Fruit fly (Drosophila melanogaster): Measurements from ENCODE around the gene CG12948.
A peak's percentile ranks its signal among the peaks of the same experiment; 100 is the strongest.

Gene CG12948

dm6 chr3R:9783240-9783917, 35.8 kb upstream of the CG12948 start (continued):
- TF ChIP-seq svp (GFP tag): peak; percentile 78
- TF ChIP-seq net (GFP tag; optimal IDR thresholded peaks at IDR 0.05): no peak
- no peak for TF ChIP-seq Sox14 (GFP tag; optimal IDR thresholded peaks at IDR 0.05)
- TF ChIP-seq fd85E (GFP tag; optimal IDR thresholded peaks at IDR 0.05): no peak
- no peak for TF ChIP-seq pdm3 (GFP tag; optimal IDR thresholded peaks at IDR 0.05)
- TF ChIP-seq dsx (GFP tag; optimal IDR thresholded peaks at IDR 0.05; ENCODE audit: poor library complexity, severe bottlenecking): no peak
- peak; percentile 32 for TF ChIP-seq CG10631 (GFP tag; optimal IDR thresholded peaks at IDR 0.05)
- TF ChIP-seq CG16779 (tag; optimal IDR thresholded peaks at IDR 0.05): no peak
- no peak for TF ChIP-seq CG11294 (GFP tag; IDR thresholded peaks at IDR 0.05)
- no peak for TF ChIP-seq lz (GFP tag; optimal IDR thresholded peaks at IDR 0.05)
- TF ChIP-seq vri (GFP tag; optimal IDR thresholded peaks at IDR 0.05): peak; percentile 23

- TF ChIP-seq CG6276 (GFP tag; optimal IDR thresholded peaks at IDR 0.05) (peak; percentile 12), CG9139 (GFP tag; optimal IDR thresholded peaks at IDR 0.05) (no peak), svp (GFP tag) (no peak), CG7368 (GFP tag; optimal IDR thresholded peaks at IDR 0.05) (no peak), CG15336 (GFP tag; IDR thresholded peaks at IDR 0.05) (peak; percentile 27; the same call in 1 of the 2 replicates), CG1621 (tag; optimal IDR thresholded peaks at IDR 0.05) (peak; percentile 1), Eip78C (GFP tag) (peak; percentile 65), eg (GFP tag; IDR thresholded peaks at IDR 0.05) (0 out of 3 replicates have a peak, but pooled peaks have one; percentile 22)
Measured at dm6 chr3R:9779764-9780163, 32.2 kb upstream of the CG12948 start, which contains the start of gene CG12947. CG12947 (plus strand) TSS chr3R:9780064.

dm6 chr3R:9777941-9778360, 30.4 kb upstream of the CG12948 start, which contains the start of gene RpS29:
RpS29 (plus strand) TSS chr3R:9778042.
- no peak for TF ChIP-seq Ets21C (GFP tag; optimal IDR thresholded peaks at IDR 0.05)
- TF ChIP-seq fd85E (GFP tag; optimal IDR thresholded peaks at IDR 0.05): no peak
- no peak for TF ChIP-seq CG6276 (GFP tag; optimal IDR thresholded peaks at IDR 0.05)
- peak; percentile 72 for TF ChIP-seq CG1621 (tag; optimal IDR thresholded peaks at IDR 0.05)
- peak; percentile 57 for TF ChIP-seq Eip75B (GFP tag; optimal IDR thresholded peaks at IDR 0.05)
- peak; percentile 38 to 71 for TF ChIP-seq ss (GFP tag; optimal IDR thresholded peaks at IDR 0.05)
- 0 out of 3 replicates have a peak, but pooled peaks have one; percentile 44 for TF ChIP-seq eg (GFP tag; IDR thresholded peaks at IDR 0.05)
- peak; percentile 73 for TF ChIP-seq cyc (GFP tag; optimal IDR thresholded peaks at IDR 0.05)
- TF ChIP-seq Met (GFP tag; optimal IDR thresholded peaks at IDR 0.05): no peak
- no peak for TF ChIP-seq Gug (GFP tag; IDR thresholded peaks at IDR 0.05)
- TF ChIP-seq dac (GFP tag; optimal IDR thresholded peaks at IDR 0.05): no peak
- peak; percentile 10 for TF ChIP-seq CG10669 (GFP tag; optimal IDR thresholded peaks at IDR 0.05)
- peak; percentile 32 for TF ChIP-seq vri (GFP tag; optimal IDR thresholded peaks at IDR 0.05)
- peak; percentile 49 for TF ChIP-seq CG7368 (GFP tag; optimal IDR thresholded peaks at IDR 0.05)
- TF ChIP-seq CG8119 (GFP tag; IDR thresholded peaks at IDR 0.05): no peak
- no peak for TF ChIP-seq Smox (GFP tag; optimal IDR thresholded peaks at IDR 0.05)
- TF ChIP-seq CG11294 (GFP tag; IDR thresholded peaks at IDR 0.05): no peak
- no peak for TF ChIP-seq CG16779 (tag; optimal IDR thresholded peaks at IDR 0.05)
- peak; percentile 74 for TF ChIP-seq CG6854 (GFP tag; optimal IDR thresholded peaks at IDR 0.05)
- no peak for TF ChIP-seq spab (GFP tag; optimal IDR thresholded peaks at IDR 0.05)
- peak; percentile 8 for TF ChIP-seq CG34406 (GFP tag; optimal IDR thresholded peaks at IDR 0.05)
- TF ChIP-seq Lpt (GFP tag; optimal IDR thresholded peaks at IDR 0.05): no peak
- TF ChIP-seq Eip93F (GFP tag; optimal IDR thresholded peaks at IDR 0.05): no peak
- TF ChIP-seq CG3032 (tag; optimal IDR thresholded peaks at IDR 0.05): peak; percentile 47
- TF ChIP-seq CG6792 (GFP tag; optimal IDR thresholded peaks at IDR 0.05): peak; percentile 38
- peak; percentile 39 for TF ChIP-seq Blimp-1 (GFP tag; optimal IDR thresholded peaks at IDR 0.05)
- no peak for TF ChIP-seq CG8632 (GFP tag; optimal IDR thresholded peaks at IDR 0.05)
- TF ChIP-seq Hr38 (GFP tag; optimal IDR thresholded peaks at IDR 0.05): peak; percentile 4
- TF ChIP-seq OdsH (GFP tag; optimal IDR thresholded peaks at IDR 0.05): peak; percentile 51
- peak; percentile 53; the same call in 2 of the 3 replicates for TF ChIP-seq CG6163 (GFP tag; IDR thresholded peaks at IDR 0.05)
- TF ChIP-seq CG11762 (GFP tag; optimal IDR thresholded peaks at IDR 0.05; ENCODE audit: insufficient read depth): no peak
- TF ChIP-seq pdm3 (GFP tag; optimal IDR thresholded peaks at IDR 0.05): peak; percentile 55
- TF ChIP-seq salr (GFP tag; optimal IDR thresholded peaks at IDR 0.05): peak in 1 of 2 experiments; percentile 58
- peak; percentile 67 for TF ChIP-seq svp (GFP tag)
- TF ChIP-seq CG4318 (GFP tag; optimal IDR thresholded peaks at IDR 0.05): no peak
- peak; percentile 73 for TF ChIP-seq CG3919 (GFP tag; optimal IDR thresholded peaks at IDR 0.05)
- TF ChIP-seq CG11902 (GFP tag; optimal IDR thresholded peaks at IDR 0.05): peak; percentile 26
- peak; percentile 5 for TF ChIP-seq dsx (GFP tag; optimal IDR thresholded peaks at IDR 0.05; ENCODE audit: poor library complexity, severe bottlenecking)

Data from whole organism, prepupa.